Fruit fly (Drosophila melanogaster) whole organism, embryonic: ENCODE results near the gene et.

Source experiments
- BEAF-32 ChIP-seq: fragments of 200-800 bp; sonication (Bioruptor generic); optimal IDR thresholded peaks from 3 replicates; lab custom pipeline; 2017; ENCODE audit warnings: missing biosample characterization, missing genetic modification characterization, mild to moderate bottlenecking, moderate library complexity, missing genetic modification reagents
- Blimp-1 ChIP-seq: fragments of 200-800 bp; sonication (Bioruptor generic); optimal IDR thresholded peaks from 3 replicates; lab custom pipeline; 2018; ENCODE audit warnings: missing biosample characterization, missing genetic modification characterization, mild to moderate bottlenecking, moderate library complexity, missing genetic modification reagents
- CG10267 ChIP-seq: fragments of 200-800 bp; sonication (Bioruptor generic); optimal IDR thresholded peaks from 2 replicates; lab custom pipeline; 2018; ENCODE audit warnings: missing biosample characterization, mild to moderate bottlenecking, missing genetic modification characterization, moderate library complexity
- CG10979 ChIP-seq: fragments of 200-800 bp; sonication (Bioruptor generic); optimal IDR thresholded peaks from 2 replicates; lab custom pipeline; 2018; ENCODE audit warnings: missing biosample characterization, mild to moderate bottlenecking, missing genetic modification characterization, moderate library complexity
- CG11560 ChIP-seq: fragments of 200-800 bp; sonication (Bioruptor generic); IDR thresholded peaks from 3 replicates; pipeline ENCODE4 v1.3.6; 2022; ENCODE audit warnings: missing biosample characterization, missing genetic modification characterization
- CG12391 ChIP-seq: fragments of 200-800 bp; sonication (Bioruptor generic); optimal IDR thresholded peaks from 3 replicates; lab custom pipeline; 2018; ENCODE audit warnings: missing biosample characterization, mild to moderate bottlenecking, missing genetic modification characterization, moderate library complexity
- CG14710 ChIP-seq: fragments of 200-800 bp; sonication (Bioruptor generic); optimal IDR thresholded peaks from 3 replicates; lab custom pipeline; 2019; ENCODE audit warnings: missing biosample characterization, mild to moderate bottlenecking, missing genetic modification characterization, moderate library complexity
- CG15514 ChIP-seq: fragments of 200-800 bp; sonication (Bioruptor generic); optimal IDR thresholded peaks from 3 replicates; lab custom pipeline; 2017; ENCODE audit warnings: missing biosample characterization, missing genetic modification characterization, mild to moderate bottlenecking, moderate library complexity, missing genetic modification reagents
- CG16863 ChIP-seq: fragments of 200-800 bp; sonication (Bioruptor generic); optimal IDR thresholded peaks from 3 replicates; lab custom pipeline; 2016; ENCODE audit warnings: missing biosample characterization, missing genetic modification characterization
- CG17361 ChIP-seq: fragments of 200-800 bp; sonication (Bioruptor generic); IDR thresholded peaks from 3 replicates; pipeline ENCODE4 v1.3.6; 2022; ENCODE audit warnings: missing biosample characterization, missing genetic modification characterization
- CG18262 ChIP-seq: fragments of 200-800 bp; optimal IDR thresholded peaks from 3 replicates; lab custom pipeline; 2019; ENCODE audit warnings: missing biosample characterization, mild to moderate bottlenecking, missing genetic modification characterization, moderate library complexity
- CG2202 ChIP-seq: fragments of 200-800 bp; sonication (Bioruptor generic); optimal IDR thresholded peaks from 2 replicates; lab custom pipeline; 2018; ENCODE audit warnings: missing biosample characterization, mild to moderate bottlenecking, missing genetic modification characterization
- CG2712 ChIP-seq: fragments of 200-800 bp; optimal IDR thresholded peaks from 3 replicates; lab custom pipeline; 2019; ENCODE audit warnings: missing biosample characterization, mild to moderate bottlenecking, missing genetic modification characterization, moderate library complexity
- CG31224 ChIP-seq: fragments of 200-800 bp; sonication (Bioruptor generic); IDR thresholded peaks from 2 replicates; pipeline ENCODE4 v1.3.6; 2022; ENCODE audit warnings: missing biosample characterization, missing genetic modification characterization
- CG3281 ChIP-seq: fragments of 200-800 bp; sonication (Bioruptor generic); optimal IDR thresholded peaks from 3 replicates; lab custom pipeline; 2017; ENCODE audit warnings: missing biosample characterization, mild to moderate bottlenecking, missing genetic modification characterization
- CG33557 ChIP-seq: fragments of 200-800 bp; sonication (Bioruptor generic); optimal IDR thresholded peaks from 2 replicates; lab custom pipeline; 2019; ENCODE audit warnings: missing biosample characterization, mild to moderate bottlenecking, missing genetic modification characterization, moderate library complexity
- CG8089 ChIP-seq: fragments of 200-800 bp; sonication (Bioruptor generic); optimal IDR thresholded peaks from 3 replicates; lab custom pipeline; 2016; ENCODE audit warnings: missing biosample characterization, missing genetic modification characterization
- CG9817 ChIP-seq: fragments of 200-800 bp; sonication (Bioruptor generic); optimal IDR thresholded peaks from 2 replicates; lab custom pipeline; 2018; ENCODE audit warnings: missing biosample characterization, mild to moderate bottlenecking, missing genetic modification characterization, moderate library complexity
- Dbx ChIP-seq: fragments of 200-800 bp; sonication (Bioruptor generic); IDR thresholded peaks from 3 replicates; pipeline ENCODE4 v1.3.6; 2022; ENCODE audit warnings: missing biosample characterization, missing genetic modification characterization
- Deaf1 ChIP-seq: fragments of 200-800 bp; optimal IDR thresholded peaks from 3 replicates; lab custom pipeline; 2019; ENCODE audit warnings: missing biosample characterization, mild to moderate bottlenecking, missing genetic modification characterization, moderate library complexity
- Dp ChIP-seq: fragments of 200-800 bp; sonication (Bioruptor generic); optimal IDR thresholded peaks from 2 replicates; lab custom pipeline; 2018; ENCODE audit warnings: missing biosample characterization, mild to moderate bottlenecking, missing genetic modification characterization, moderate library complexity
- Ets97D ChIP-seq: fragments of 200-800 bp; sonication (Bioruptor generic); optimal IDR thresholded peaks from 3 replicates; lab custom pipeline; 2016; ENCODE audit warnings: missing biosample characterization, missing genetic modification characterization
- Max ChIP-seq: fragments of 200-800 bp; sonication (Bioruptor generic); optimal IDR thresholded peaks from 2 replicates; lab custom pipeline; 2016; ENCODE audit warnings: missing biosample characterization, mild to moderate bottlenecking, missing genetic modification characterization
- Med ChIP-seq: fragments of 200-800 bp; sonication (Bioruptor generic); peaks from one replicate; lab custom pipeline; 2016; ENCODE audit warnings: missing biosample characterization, missing genetic modification characterization, mild to moderate bottlenecking, inconsistent platforms, moderate library complexity
- NfI ChIP-seq: fragments of 200-800 bp; sonication (Bioruptor generic); optimal IDR thresholded peaks from 3 replicates; lab custom pipeline; 2018; ENCODE audit warnings: missing biosample characterization, mild to moderate bottlenecking, missing genetic modification characterization, moderate library complexity
- Ssrp ChIP-seq: fragments of 200-800 bp; sonication (Bioruptor generic); optimal IDR thresholded peaks from 2 replicates; lab custom pipeline; 2018; ENCODE audit warnings: missing biosample characterization, mild to moderate bottlenecking, missing genetic modification characterization, moderate library complexity
- ash1 ChIP-seq: fragments of 200-800 bp; sonication (Bioruptor generic); optimal IDR thresholded peaks from 2 replicates; lab custom pipeline; 2018; ENCODE audit warnings: missing biosample characterization, mild to moderate bottlenecking, missing genetic modification characterization
- bab2 ChIP-seq: fragments of 200-800 bp; sonication (Bioruptor generic); optimal IDR thresholded peaks from 2 replicates; lab custom pipeline; 2016; ENCODE audit warnings: missing biosample characterization, missing genetic modification characterization
- cato ChIP-seq: fragments of 200-800 bp; sonication (Bioruptor generic); optimal IDR thresholded peaks from 2 replicates; lab custom pipeline; 2016; ENCODE audit warnings: missing biosample characterization, missing genetic modification characterization, borderline replicate concordance
- chm ChIP-seq: fragments of 200-800 bp; sonication (Bioruptor generic); IDR thresholded peaks from 2 replicates; pipeline ENCODE4 v1.3.6; 2022; ENCODE audit warnings: missing biosample characterization, missing genetic modification characterization
- croc ChIP-seq: fragments of 200-800 bp; sonication (Bioruptor generic); conservative IDR thresholded peaks from 3 replicates; pipeline ENCODE4 v1.3.6; 2022; ENCODE audit warnings: missing biosample characterization, missing genetic modification characterization
- dm ChIP-seq: fragments of 200-800 bp; sonication (Bioruptor generic); optimal IDR thresholded peaks from 3 replicates; lab custom pipeline; 2016; ENCODE audit warnings: missing biosample characterization, missing genetic modification characterization
- dmrt11E ChIP-seq: fragments of 200-800 bp; sonication (Bioruptor generic); optimal IDR thresholded peaks from 3 replicates; lab custom pipeline; 2018; ENCODE audit warnings: missing biosample characterization, mild to moderate bottlenecking, missing genetic modification characterization, moderate library complexity
- fd102C ChIP-seq: fragments of 200-800 bp; sonication (Bioruptor generic); optimal IDR thresholded peaks from 2 replicates; lab custom pipeline; 2018; ENCODE audit warnings: missing biosample characterization, mild to moderate bottlenecking, missing genetic modification characterization, moderate library complexity
- gem ChIP-seq: fragments of 200-800 bp; sonication (Bioruptor generic); optimal IDR thresholded peaks from 2 replicates; lab custom pipeline; 2019; ENCODE audit warnings: missing biosample characterization, mild to moderate bottlenecking, missing genetic modification characterization, moderate library complexity
- her ChIP-seq: fragments of 200-800 bp; sonication (Bioruptor generic); optimal IDR thresholded peaks from 2 replicates; lab custom pipeline; 2016; ENCODE audit warnings: missing biosample characterization, missing genetic modification characterization
- lmd ChIP-seq: fragments of 200-800 bp; sonication (Bioruptor generic); IDR thresholded peaks from 2 replicates; pipeline ENCODE4 v1.3.6; 2022; ENCODE audit warnings: missing biosample characterization, missing genetic modification characterization
- lola ChIP-seq, 3 experiments: fragments of >200 bp in 2 of 3; fragments of 200-800 bp in 1 of 3; sonication (Bioruptor generic) in 1 of 3; optimal IDR thresholded peaks; 2 replicates each; lab custom pipeline; 2017 to 2019; ENCODE audit warnings: missing biosample characterization in 3 of 3, missing genetic modification characterization in 3 of 3, mild to moderate bottlenecking in 1 of 3, moderate library complexity in 1 of 3
- mam ChIP-seq: fragments of 200-800 bp; sonication (Bioruptor generic); optimal IDR thresholded peaks from 3 replicates; lab custom pipeline; 2016; ENCODE audit warnings: missing biosample characterization, missing genetic modification characterization
- nerfin-1 ChIP-seq: fragments of 200-800 bp; sonication (Bioruptor generic); optimal IDR thresholded peaks from 3 replicates; lab custom pipeline; 2019; ENCODE audit warnings: missing biosample characterization, mild to moderate bottlenecking, missing genetic modification characterization, moderate library complexity
- sens ChIP-seq: fragments of 200-800 bp; sonication (Bioruptor generic); peaks from one replicate; lab custom pipeline; 2016; ENCODE audit warnings: missing biosample characterization, missing genetic modification characterization
- slp2 ChIP-seq: fragments of 200-800 bp; sonication (Bioruptor generic); optimal IDR thresholded peaks from 2 replicates; lab custom pipeline; 2016; ENCODE audit warnings: missing biosample characterization, missing genetic modification characterization
- stc ChIP-seq: fragments of 200-800 bp; sonication (Bioruptor generic); IDR thresholded peaks from 2 replicates; pipeline ENCODE4 v1.3.6; 2022; ENCODE audit warnings: missing biosample characterization, missing genetic modification characterization
- twi ChIP-seq: fragments of 200-800 bp; optimal IDR thresholded peaks from 2 replicates; lab custom pipeline; 2019; ENCODE audit warnings: missing biosample characterization, mild to moderate bottlenecking, missing genetic modification characterization, moderate library complexity
- unc-4 ChIP-seq: fragments of 200-800 bp; sonication (Bioruptor generic); IDR thresholded peaks from 2 replicates; pipeline ENCODE4 v1.3.6; 2022; ENCODE audit warnings: missing biosample characterization, missing genetic modification characterization; ENCODE audit not compliant: partially characterized antibody
- wor ChIP-seq: fragments of 200-800 bp; sonication (Bioruptor generic); IDR thresholded peaks from 2 replicates; pipeline ENCODE4 v1.3.6; 2022; ENCODE audit warnings: missing biosample characterization, missing genetic modification characterization
- z ChIP-seq: fragments of 200-800 bp; sonication (Bioruptor generic); IDR thresholded peaks from 3 replicates; pipeline ENCODE4 v1.3.6; 2022; ENCODE audit warnings: missing biosample characterization, missing genetic modification characterization
- zfh2 ChIP-seq: fragments of 200-800 bp; sonication (Bioruptor generic); optimal IDR thresholded peaks from 2 replicates; lab custom pipeline; 2016; ENCODE audit warnings: missing biosample characterization, missing genetic modification characterization

et gene

dm6 chrX:19717041-19717440 is 41.4 kb upstream of the et start (continued):
- TF ChIP-seq CG3281 (GFP tag; lab: Kevin White, UChicago): no peak
- TF ChIP-seq dm (GFP tag; lab: Kevin White, UChicago): no peak
- TF ChIP-seq z (GFP tag; lab: Robert Waterston, UW): 0 out of 3 replicates have a peak, but pooled peaks have one; percentile 45
- TF ChIP-seq ash1 (GFP tag; lab: Kevin White, UChicago): no peak
- no peak for TF ChIP-seq her (GFP tag; lab: Kevin White, UChicago)
- no peak for TF ChIP-seq zfh2 (GFP tag; lab: Kevin White, UChicago)

dm6 chrX:19716325-19716917 is 40.7 kb upstream of the et start:
- TF ChIP-seq CG2202 (tag; lab: Kevin White, UChicago): no peak
- TF ChIP-seq CG8089: no peak
- TF ChIP-seq CG15514 (GFP tag; lab: Kevin White, UChicago): no peak
- no peak for TF ChIP-seq BEAF-32 (GFP tag; lab: Kevin White, UChicago)
- peak; percentile 39 for TF ChIP-seq dmrt11E (tag; lab: Kevin White, UChicago)
- TF ChIP-seq CG14710 (tag; lab: Kevin White, UChicago): peak; percentile 4
- TF ChIP-seq Ets97D (GFP tag; lab: Kevin White, UChicago): no peak
- peak in 1 of 3 experiments; percentile 44 for TF ChIP-seq lola (GFP tag; optimal IDR thresholded peaks at IDR 0.05; lab: Kevin White, UChicago)
- peak; percentile 81 for TF ChIP-seq sens
- TF ChIP-seq CG17361 (GFP tag; lab: Robert Waterston, UW): peak; percentile 64; the same call in 2 of the 3 replicates
- no peak for TF ChIP-seq CG9817 (tag; lab: Kevin White, UChicago)
- TF ChIP-seq CG12391: peak; percentile 8
- no peak for TF ChIP-seq wor (GFP tag; lab: Robert Waterston, UW)
- no peak for TF ChIP-seq stc
- TF ChIP-seq CG16863 (GFP tag; lab: Kevin White, UChicago): no peak
- no peak for TF ChIP-seq bab2 (GFP tag; lab: Kevin White, UChicago)
- TF ChIP-seq nerfin-1 (tag; lab: Kevin White, UChicago): no peak
- peak; percentile 31 for TF ChIP-seq Med
- peak; percentile 42 for TF ChIP-seq CG18262 (tag; lab: Kevin White, UChicago)
- TF ChIP-seq Ssrp: no peak
- no peak for TF ChIP-seq CG2712 (tag; lab: Kevin White, UChicago)
- no peak for TF ChIP-seq slp2
- TF ChIP-seq gem (tag; lab: Kevin White, UChicago): peak; percentile 27
- TF ChIP-seq mam: no peak
- peak; percentile 92 for TF ChIP-seq twi (tag; lab: Kevin White, UChicago)
- TF ChIP-seq CG10979 (tag; lab: Kevin White, UChicago): peak; percentile 16
- no peak for TF ChIP-seq Max (GFP tag; lab: Kevin White, UChicago)
- no peak for TF ChIP-seq Dbx
- no peak for TF ChIP-seq Dp (GFP tag; lab: Kevin White, UChicago)
- no peak for TF ChIP-seq Deaf1 (tag; lab: Kevin White, UChicago)
- TF ChIP-seq lmd (GFP tag; lab: Robert Waterston, UW): no peak
- TF ChIP-seq CG10267: peak; percentile 2
- no peak for TF ChIP-seq unc-4 (GFP tag; lab: Robert Waterston, UW)
- no peak for TF ChIP-seq CG11560
- no peak for TF ChIP-seq chm
- no peak for TF ChIP-seq CG31224 (GFP tag; lab: Robert Waterston, UW)
- no peak for TF ChIP-seq NfI
- no peak for TF ChIP-seq Blimp-1
- TF ChIP-seq CG33557 (GFP tag; lab: Kevin White, UChicago): peak; percentile 10
- TF ChIP-seq cato (GFP tag; lab: Kevin White, UChicago): no peak
- no peak for TF ChIP-seq fd102C (GFP tag; lab: Kevin White, UChicago)
- no peak for TF ChIP-seq croc (GFP tag; lab: Robert Waterston, UW)
